Worm (Caenorhabditis elegans): ENCODE measurements around the gene idpc-7.

- TF ChIP-seq T26A8.4 (GFP tag; IDR thresholded peaks at IDR 0.05) (no peak), ztf-11 (tag; optimal IDR thresholded peaks at IDR 0.05) (no peak), unc-62 (GFP tag; optimal IDR thresholded peaks at IDR 0.05 in 1 of 2) (no peak), unc-62 (tag; optimal IDR thresholded peaks at IDR 0.05) (no peak), pha-4 (GFP tag; IDR thresholded peaks at IDR 0.05) (no peak), pha-4 (tag; optimal IDR thresholded peaks at IDR 0.05) (no peak), daf-8 (GFP tag; IDR thresholded peaks at IDR 0.05) (no peak), zag-1 (tag; optimal IDR thresholded peaks at IDR 0.05) (no peak)
Observed at ce11 chrV:9568707-9569106, 50.1 kb downstream of the idpc-7 start, which contains the start of gene F25B3.4.

Measured in whole organism, L4 larva.